Fruit fly (Drosophila melanogaster): ENCODE results near the gene Diedel3.

DNA sequence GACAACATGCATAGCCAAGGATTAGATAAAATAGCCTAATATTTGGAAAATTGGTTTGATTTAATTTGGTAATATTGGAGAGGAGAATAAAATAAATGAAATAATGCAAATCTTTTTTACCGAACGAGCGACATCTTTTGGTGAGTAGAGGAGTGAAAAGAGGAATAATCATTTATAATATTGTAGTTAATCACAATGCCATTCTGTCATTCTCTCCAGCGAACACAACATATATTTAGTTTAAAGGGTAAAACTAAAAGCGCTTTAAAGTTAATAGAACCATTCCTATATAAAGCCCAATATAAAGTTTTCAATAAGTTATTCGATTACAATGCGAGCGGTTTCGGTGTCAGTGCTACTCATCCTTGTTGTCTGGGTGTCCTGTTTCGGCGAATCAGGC, at the start of gene Diedel3:
- no peak for TF ChIP-seq OdsH (GFP tag; optimal IDR thresholded peaks at IDR 0.05)
- no peak for TF ChIP-seq CG6792 (GFP tag; optimal IDR thresholded peaks at IDR 0.05)
- TF ChIP-seq CG11902 (GFP tag; optimal IDR thresholded peaks at IDR 0.05), result no peak
- TF ChIP-seq Blimp-1 (GFP tag; optimal IDR thresholded peaks at IDR 0.05), result no peak
- no peak for TF ChIP-seq Ets21C (GFP tag; optimal IDR thresholded peaks at IDR 0.05)
- no peak for TF ChIP-seq lz (GFP tag; optimal IDR thresholded peaks at IDR 0.05)
- no peak for TF ChIP-seq Eip75B (GFP tag; optimal IDR thresholded peaks at IDR 0.05)
- no peak for TF ChIP-seq svp (GFP tag)
- no peak for TF ChIP-seq salr (GFP tag; optimal IDR thresholded peaks at IDR 0.05)
- TF ChIP-seq CG16779 (tag; optimal IDR thresholded peaks at IDR 0.05), result no peak
- no peak for TF ChIP-seq Hr38 (GFP tag; optimal IDR thresholded peaks at IDR 0.05)
- TF ChIP-seq CG1621 (tag; optimal IDR thresholded peaks at IDR 0.05), result no peak
- TF ChIP-seq dsx (GFP tag; optimal IDR thresholded peaks at IDR 0.05; ENCODE audit: poor library complexity, severe bottlenecking), result no peak
- TF ChIP-seq CG10631 (GFP tag; optimal IDR thresholded peaks at IDR 0.05), result no peak
